Fruit fly (Drosophila melanogaster) whole organism, embryonic: ENCODE measurements around the gene Ldsdh1.

ENCODE experiments used
- Asciz ChIP-seq: fragments of 200-800 bp; sonication (Bioruptor generic); optimal IDR thresholded peaks from 2 replicates; lab custom pipeline; 2017; ENCODE audit warnings: missing biosample characterization, mild to moderate bottlenecking, missing genetic modification characterization, missing genetic modification reagents
- C15 ChIP-seq: fragments of 200-800 bp; sonication (Bioruptor generic); IDR thresholded peaks from 3 replicates; pipeline ENCODE4 v1.3.6; 2022; ENCODE audit warnings: missing biosample characterization, missing genetic modification characterization
- CG10267 ChIP-seq: fragments of 200-800 bp; sonication (Bioruptor generic); optimal IDR thresholded peaks from 2 replicates; lab custom pipeline; 2018; ENCODE audit warnings: missing biosample characterization, mild to moderate bottlenecking, missing genetic modification characterization, moderate library complexity
- CG10321 ChIP-seq: fragments of 200-800 bp; sonication (Bioruptor generic); IDR thresholded peaks from 2 replicates; pipeline ENCODE4 v1.3.6; 2022; ENCODE audit warnings: missing biosample characterization, missing genetic modification characterization
- CG12391 ChIP-seq: fragments of 200-800 bp; sonication (Bioruptor generic); optimal IDR thresholded peaks from 3 replicates; lab custom pipeline; 2018; ENCODE audit warnings: missing biosample characterization, mild to moderate bottlenecking, missing genetic modification characterization, moderate library complexity
- CG12659 ChIP-seq: fragments of 200-800 bp; sonication (Bioruptor generic); optimal IDR thresholded peaks from 3 replicates; lab custom pipeline; 2017; ENCODE audit warnings: mild to moderate bottlenecking, missing biosample characterization, missing genetic modification reagents, missing genetic modification characterization
- CG12769 ChIP-seq: fragments of 200-800 bp; sonication (Bioruptor generic); optimal IDR thresholded peaks from 2 replicates; lab custom pipeline; 2019; ENCODE audit warnings: missing biosample characterization, mild to moderate bottlenecking, missing genetic modification characterization, moderate library complexity
- CG15601 ChIP-seq: fragments of 200-800 bp; sonication (Bioruptor generic); optimal IDR thresholded peaks from 3 replicates; lab custom pipeline; 2019; ENCODE audit warnings: missing biosample characterization, mild to moderate bottlenecking, missing genetic modification characterization, moderate library complexity
- CG17802 ChIP-seq: fragments of 200-800 bp; sonication (Bioruptor generic); optimal IDR thresholded peaks from 2 replicates; lab custom pipeline; 2018; ENCODE audit warnings: missing biosample characterization, mild to moderate bottlenecking, missing genetic modification characterization, moderate library complexity
- CG18476 ChIP-seq: fragments of 200-800 bp; sonication (Bioruptor generic); optimal IDR thresholded peaks from 2 replicates; lab custom pipeline; 2016; ENCODE audit warnings: missing biosample characterization, mild to moderate bottlenecking, missing genetic modification characterization
- CG18599 ChIP-seq: fragments of 200-800 bp; sonication (Bioruptor generic); optimal IDR thresholded peaks from 3 replicates; lab custom pipeline; 2017; ENCODE audit warnings: missing biosample characterization, missing genetic modification characterization, mild to moderate bottlenecking, moderate library complexity, missing genetic modification reagents
- CG31365 ChIP-seq: fragments of 200-800 bp; sonication (Bioruptor generic); optimal IDR thresholded peaks from 2 replicates; lab custom pipeline; 2018; ENCODE audit warnings: missing biosample characterization, mild to moderate bottlenecking, missing genetic modification characterization
- CG3838 ChIP-seq: fragments of 200-800 bp; sonication (Bioruptor generic); optimal IDR thresholded peaks from 3 replicates; lab custom pipeline; 2016; ENCODE audit warnings: missing biosample characterization, missing genetic modification characterization
- CG4282 ChIP-seq: fragments of 200-800 bp; sonication (Bioruptor generic); optimal IDR thresholded peaks from 2 replicates; lab custom pipeline; 2016; ENCODE audit warnings: missing biosample characterization, missing genetic modification characterization
- CG4360 ChIP-seq: fragments of 200-800 bp; sonication (Bioruptor generic); IDR thresholded peaks from 2 replicates; pipeline ENCODE4 v1.3.6; 2022; ENCODE audit warnings: missing biosample characterization, missing genetic modification characterization
- CG4424 ChIP-seq: fragments of 200-800 bp; sonication (Bioruptor generic); optimal IDR thresholded peaks from 3 replicates; lab custom pipeline; 2016; ENCODE audit warnings: missing biosample characterization, missing genetic modification characterization
- CG4707 ChIP-seq: fragments of 200-800 bp; sonication (Bioruptor generic); optimal IDR thresholded peaks from 2 replicates; lab custom pipeline; 2018; ENCODE audit warnings: missing biosample characterization, mild to moderate bottlenecking, missing genetic modification characterization, moderate library complexity
- CG5245 ChIP-seq: fragments of 200-800 bp; sonication (Bioruptor generic); optimal IDR thresholded peaks from 3 replicates; lab custom pipeline; 2016; ENCODE audit warnings: missing biosample characterization, missing genetic modification characterization
- CG5953 ChIP-seq: fragments of 200-800 bp; sonication (Bioruptor generic); IDR thresholded peaks from 2 replicates; pipeline ENCODE4 v1.3.6; 2022; ENCODE audit warnings: missing biosample characterization, missing genetic modification characterization
- CG7839 ChIP-seq: fragments of 200-800 bp; sonication (Bioruptor generic); optimal IDR thresholded peaks from 3 replicates; lab custom pipeline; 2018; ENCODE audit warnings: missing biosample characterization, mild to moderate bottlenecking, missing genetic modification characterization, moderate library complexity
- CG8478 ChIP-seq: fragments of >200 bp; optimal IDR thresholded peaks from 2 replicates; lab custom pipeline; 2018
- D ChIP-seq, 2 experiments: fragments of 200-800 bp in 1 of 2; fragments of >200 bp in 1 of 2; sonication (Bioruptor generic) in 1 of 2; optimal IDR thresholded peaks; 2 replicates in 1 of 2; 3 replicates in 1 of 2; lab custom pipeline; 2017; ENCODE audit warnings: mild to moderate bottlenecking in 1 of 2, missing biosample characterization in 1 of 2, missing genetic modification characterization in 1 of 2, missing genetic modification reagents in 1 of 2
- Dip3 ChIP-seq: fragments of 200-800 bp; sonication (Bioruptor generic); optimal IDR thresholded peaks from 3 replicates; lab custom pipeline; 2016; ENCODE audit warnings: missing biosample characterization, missing genetic modification characterization
- Ets65A ChIP-seq: fragments of 200-800 bp; sonication (Bioruptor generic); peaks from one replicate; lab custom pipeline; 2016; ENCODE audit warnings: missing biosample characterization, missing genetic modification characterization
- H15 ChIP-seq: fragments of 200-800 bp; sonication (Bioruptor generic); IDR thresholded peaks from 3 replicates; pipeline ENCODE4 v1.3.6; 2022; ENCODE audit warnings: missing biosample characterization, missing genetic modification characterization
- Hand ChIP-seq: fragments of 200-800 bp; sonication (Bioruptor generic); optimal IDR thresholded peaks from 2 replicates; lab custom pipeline; 2017; ENCODE audit warnings: mild to moderate bottlenecking, missing biosample characterization, missing genetic modification reagents, missing genetic modification characterization
- HmgZ ChIP-seq: fragments of 200-800 bp; sonication (Bioruptor generic); optimal IDR thresholded peaks from 2 replicates; lab custom pipeline; 2018; ENCODE audit warnings: missing biosample characterization, mild to moderate bottlenecking, missing genetic modification characterization
- Lhr ChIP-seq: fragments of 200-800 bp; sonication (Bioruptor generic); optimal IDR thresholded peaks from 3 replicates; lab custom pipeline; 2017; ENCODE audit warnings: mild to moderate bottlenecking, missing biosample characterization, missing genetic modification reagents, missing genetic modification characterization
- Lpt ChIP-seq: fragments of >200 bp; optimal IDR thresholded peaks from 2 replicates; lab custom pipeline; 2018; ENCODE audit warnings: missing biosample characterization, missing genetic modification characterization
- MTF-1 ChIP-seq: fragments of 200-800 bp; sonication (Bioruptor generic); optimal IDR thresholded peaks from 2 replicates; lab custom pipeline; 2018; ENCODE audit warnings: missing biosample characterization, mild to moderate bottlenecking, missing genetic modification characterization, borderline replicate concordance
- Nf-YC ChIP-seq: fragments of 200-800 bp; optimal IDR thresholded peaks from 3 replicates; lab custom pipeline; 2019; ENCODE audit warnings: missing biosample characterization, mild to moderate bottlenecking, missing genetic modification characterization, moderate library complexity
- Optix ChIP-seq: fragments of 200-800 bp; sonication (Bioruptor generic); IDR thresholded peaks from 3 replicates; pipeline ENCODE4 v1.3.6; 2022; ENCODE audit warnings: missing biosample characterization, missing genetic modification characterization
- Xrp1 ChIP-seq: fragments of 200-800 bp; sonication (Bioruptor generic); IDR thresholded peaks from 2 replicates; pipeline ENCODE4 v1.3.6; 2022; ENCODE audit warnings: missing biosample characterization, missing genetic modification characterization
- bigmax ChIP-seq: fragments of 200-800 bp; sonication (Bioruptor generic); optimal IDR thresholded peaks from 2 replicates; lab custom pipeline; 2018; ENCODE audit warnings: missing biosample characterization, mild to moderate bottlenecking, missing genetic modification characterization
- bowl ChIP-seq: fragments of 200-800 bp; sonication (Bioruptor generic); IDR thresholded peaks from 2 replicates; pipeline ENCODE4 v1.3.6; 2022; ENCODE audit warnings: missing biosample characterization, missing genetic modification characterization
- btn ChIP-seq: fragments of 200-800 bp; sonication (Bioruptor generic); optimal IDR thresholded peaks from 2 replicates; lab custom pipeline; 2016; ENCODE audit warnings: missing biosample characterization, missing genetic modification characterization
- cg ChIP-seq: fragments of 200-800 bp; sonication (Bioruptor generic); optimal IDR thresholded peaks from 3 replicates; lab custom pipeline; 2019; ENCODE audit warnings: missing biosample characterization, mild to moderate bottlenecking, missing genetic modification characterization, moderate library complexity
- chif ChIP-seq, 2 experiments: fragments of 200-800 bp; sonication (Bioruptor generic); optimal IDR thresholded peaks; 3 replicates each; lab custom pipeline; 2016; ENCODE audit warnings: missing biosample characterization in 2 of 2, missing genetic modification characterization in 2 of 2
- crc ChIP-seq: fragments of 200-800 bp; sonication (Bioruptor generic); optimal IDR thresholded peaks from 2 replicates; lab custom pipeline; 2016; ENCODE audit warnings: missing biosample characterization, missing genetic modification characterization
- danr ChIP-seq: fragments of 200-800 bp; sonication (Bioruptor generic); IDR thresholded peaks from 2 replicates; pipeline ENCODE4 v1.3.6; 2022; ENCODE audit warnings: missing biosample characterization, missing genetic modification characterization
- dm ChIP-seq: fragments of 200-800 bp; sonication (Bioruptor generic); optimal IDR thresholded peaks from 3 replicates; lab custom pipeline; 2016; ENCODE audit warnings: missing biosample characterization, missing genetic modification characterization
- dmrt99B ChIP-seq: fragments of 200-800 bp; sonication (Bioruptor generic); optimal IDR thresholded peaks from 2 replicates; lab custom pipeline; 2018; ENCODE audit warnings: missing biosample characterization, mild to moderate bottlenecking, missing genetic modification characterization, moderate library complexity
- fd102C ChIP-seq: fragments of 200-800 bp; sonication (Bioruptor generic); optimal IDR thresholded peaks from 2 replicates; lab custom pipeline; 2018; ENCODE audit warnings: missing biosample characterization, mild to moderate bottlenecking, missing genetic modification characterization, moderate library complexity
- fd3F ChIP-seq: fragments of 200-800 bp; sonication (Bioruptor generic); optimal IDR thresholded peaks from 2 replicates; lab custom pipeline; 2018; ENCODE audit warnings: missing biosample characterization, mild to moderate bottlenecking, missing genetic modification characterization, moderate library complexity
- gem ChIP-seq: fragments of 200-800 bp; sonication (Bioruptor generic); optimal IDR thresholded peaks from 2 replicates; lab custom pipeline; 2019; ENCODE audit warnings: missing biosample characterization, mild to moderate bottlenecking, missing genetic modification characterization, moderate library complexity
- jigr1 ChIP-seq: fragments of 200-800 bp; sonication (Bioruptor generic); IDR thresholded peaks from 3 replicates; pipeline ENCODE4 v1.3.6; 2022; ENCODE audit warnings: missing biosample characterization, missing genetic modification characterization
- klu ChIP-seq: fragments of 200-800 bp; sonication (Bioruptor generic); IDR thresholded peaks from 2 replicates; pipeline ENCODE4 v1.3.6; 2022; ENCODE audit warnings: missing biosample characterization, missing genetic modification characterization
- phol ChIP-seq: fragments of 200-800 bp; sonication (Bioruptor generic); optimal IDR thresholded peaks from 3 replicates; lab custom pipeline; 2018; ENCODE audit warnings: missing biosample characterization, mild to moderate bottlenecking, missing genetic modification characterization, moderate library complexity
- ttk ChIP-seq: fragments of 200-800 bp; sonication (Bioruptor generic); IDR thresholded peaks from 2 replicates; pipeline ENCODE4 v2.1.2; 2022; ENCODE audit warnings: missing biosample characterization, missing genetic modification characterization
- wdn ChIP-seq: fragments of 200-800 bp; sonication (Bioruptor generic); IDR thresholded peaks from 2 replicates; pipeline ENCODE4 v1.3.6; 2022; ENCODE audit warnings: missing biosample characterization, missing genetic modification characterization

Gene Ldsdh1

dm6 chrX:8091017-8091620 lies 9.7 kb upstream of the Ldsdh1 start (continued):
- peak; percentile 86 for TF ChIP-seq CG10321
- peak; percentile 90 for TF ChIP-seq CG10267 (tag; lab: Kevin White, UChicago)
- TF ChIP-seq danr, result peak; percentile 97
- TF ChIP-seq CG3838 (GFP tag; lab: Kevin White, UChicago), result peak; percentile 82
- TF ChIP-seq CG7839 (tag; lab: Kevin White, UChicago), result peak; percentile 97
- TF ChIP-seq Lhr (GFP tag; lab: Kevin White, UChicago), result peak; percentile 78
- TF ChIP-seq chif (GFP tag; optimal IDR thresholded peaks at IDR 0.05; lab: Kevin White, UChicago), result peak; percentile 88 to 90
- TF ChIP-seq H15, result peak; percentile 98
- TF ChIP-seq CG4707 (GFP tag; lab: Kevin White, UChicago), result peak; percentile 98
- peak; percentile 99 for TF ChIP-seq CG5953 (GFP tag; lab: Robert Waterston, UW)
- peak; percentile 96 for TF ChIP-seq CG4424 (GFP tag; lab: Kevin White, UChicago)
- peak; percentile 99 for TF ChIP-seq CG18599 (GFP tag; lab: Kevin White, UChicago)
- TF ChIP-seq crc (GFP tag; lab: Kevin White, UChicago), result peak; percentile 75
- peak; percentile 99 for TF ChIP-seq Optix (GFP tag; lab: Robert Waterston, UW)
- TF ChIP-seq Nf-YC (tag; lab: Kevin White, UChicago), result peak; percentile 76
- TF ChIP-seq jigr1 (GFP tag; lab: Robert Waterston, UW), result peak; percentile 94
- TF ChIP-seq fd3F, result peak; percentile 94
- TF ChIP-seq CG12391 (tag; lab: Kevin White, UChicago), result peak; percentile 97
- TF ChIP-seq CG12769 (tag; lab: Kevin White, UChicago), result peak; percentile 97
- TF ChIP-seq wdn (GFP tag; lab: Robert Waterston, UW), result peak; percentile 97
- TF ChIP-seq fd102C, result peak; percentile 7
- TF ChIP-seq Hand (GFP tag; lab: Kevin White, UChicago), result peak; percentile 96
- peak; percentile 94 for TF ChIP-seq CG18476
- peak; percentile 90 for TF ChIP-seq MTF-1 (GFP tag; lab: Kevin White, UChicago)
- peak; percentile 99 for TF ChIP-seq Xrp1 (GFP tag; lab: Robert Waterston, UW)
- TF ChIP-seq bowl (GFP tag; lab: Robert Waterston, UW), result peak; percentile 97
- peak; percentile 83 for TF ChIP-seq CG17802
- no peak for TF ChIP-seq Lpt
- peak; percentile 96 for TF ChIP-seq C15
- TF ChIP-seq phol, result peak; percentile 94
- peak; percentile 73 for TF ChIP-seq CG4282 (GFP tag; lab: Kevin White, UChicago)
- TF ChIP-seq CG5245 (GFP tag; lab: Kevin White, UChicago), result peak; percentile 93
- TF ChIP-seq klu (GFP tag; lab: Robert Waterston, UW), result peak; percentile 95
- peak; percentile 97 for TF ChIP-seq CG12659 (GFP tag; lab: Kevin White, UChicago)
- TF ChIP-seq Asciz (GFP tag; lab: Kevin White, UChicago), result peak; percentile 96
- peak; percentile 84 for TF ChIP-seq btn (GFP tag; lab: Kevin White, UChicago)
- peak; percentile 99 for TF ChIP-seq ttk (GFP tag; lab: Robert Waterston, UW)
- TF ChIP-seq dm (GFP tag; lab: Kevin White, UChicago), result peak; percentile 70
- no peak for TF ChIP-seq CG8478 (lab: Kevin White, UChicago)
- peak; percentile 51 for TF ChIP-seq bigmax (GFP tag; lab: Kevin White, UChicago)
- TF ChIP-seq cg (GFP tag; lab: Kevin White, UChicago), result peak; percentile 89
- TF ChIP-seq CG4360 (GFP tag; lab: Robert Waterston, UW), result peak; percentile 73
- TF ChIP-seq CG15601, result peak; percentile 91
- TF ChIP-seq Ets65A (GFP tag; lab: Kevin White, UChicago), result peak; percentile 96
- peak; percentile 96 for TF ChIP-seq HmgZ
- peak; percentile 98 for TF ChIP-seq gem (tag; lab: Kevin White, UChicago)
- no peak for TF ChIP-seq D (optimal IDR thresholded peaks at IDR 0.05; lab: Kevin White, UChicago)
- TF ChIP-seq D (GFP tag; optimal IDR thresholded peaks at IDR 0.05; lab: Kevin White, UChicago), result peak; percentile 93
- peak; percentile 86 for TF ChIP-seq Dip3 (GFP tag; lab: Kevin White, UChicago)
- TF ChIP-seq CG31365 (tag; lab: Kevin White, UChicago), result peak; percentile 88
- peak; percentile 97 for TF ChIP-seq dmrt99B
